Worm (Caenorhabditis elegans): ENCODE results near the gene nhr-14.
A peak's percentile ranks its signal among the peaks of the same experiment; 100 is the strongest.

- TF ChIP-seq daf-12 (tag; optimal IDR thresholded peaks at IDR 0.05) (no peak), elt-2 (tag; optimal IDR thresholded peaks at IDR 0.05) (no peak), nhr-25 (tag; optimal IDR thresholded peaks at IDR 0.05) (peak; percentile 16), unc-62 (GFP tag; optimal IDR thresholded peaks at IDR 0.05) (no peak), nhr-76 (tag; optimal IDR thresholded peaks at IDR 0.05) (no peak), sea-2 (GFP tag; optimal IDR thresholded peaks at IDR 0.05) (no peak)
These were observed at the start of gene nhr-14 for ce11 chrX:8475759-8476228.
